Fruit fly (Drosophila melanogaster): ENCODE measurements around the gene CG6071.

CG6071 gene

dm6 chr3L:11620001-11620400 is 25.8 kb downstream of the CG6071 start, which contains the start of gene Muc68Ca:
Gene Muc68Ca, minus strand, starts transcription at chr3L:11620101.
- no peak for TF ChIP-seq cato (GFP tag; optimal IDR thresholded peaks at IDR 0.05; ENCODE audit: borderline replicate concordance)
- TF ChIP-seq CG34422 (GFP tag; IDR thresholded peaks at IDR 0.05): no peak
- no peak for TF ChIP-seq CG14441 (GFP tag; IDR thresholded peaks at IDR 0.05)
- TF ChIP-seq pros (GFP tag; optimal IDR thresholded peaks at IDR 0.05): no peak
- TF ChIP-seq hth (optimal IDR thresholded peaks at IDR 0.05): no peak
- no peak for TF ChIP-seq unc-4 (GFP tag; IDR thresholded peaks at IDR 0.05; ENCODE audit: partially characterized antibody)
- TF ChIP-seq CG34224 (GFP tag; IDR thresholded peaks at IDR 0.05; ENCODE audit: partially characterized antibody): no peak
- no peak for TF ChIP-seq Dek (tag; optimal IDR thresholded peaks at IDR 0.05)
- no peak for TF ChIP-seq ERR (GFP tag; optimal IDR thresholded peaks at IDR 0.05)
- no peak for TF ChIP-seq trh (GFP tag; optimal IDR thresholded peaks at IDR 0.05)
- no peak for TF ChIP-seq CG6765 (GFP tag; optimal IDR thresholded peaks at IDR 0.05)
- TF ChIP-seq eve (GFP tag; optimal IDR thresholded peaks at IDR 0.05): no peak

dm6 chr3L:11609835-11610234 is 36.0 kb downstream of the CG6071 start, which contains the start of gene CG42832:
Gene CG42832, plus strand, starts transcription at chr3L:11610135.
- TF ChIP-seq z (GFP tag; IDR thresholded peaks at IDR 0.05) (no peak), lab (GFP tag; optimal IDR thresholded peaks at IDR 0.05) (peak; percentile 52), otp (GFP tag; IDR thresholded peaks at IDR 0.05) (no peak), CG13296 (GFP tag; optimal IDR thresholded peaks at IDR 0.05) (peak; percentile 6), CG11695 (GFP tag; IDR thresholded peaks at IDR 0.05) (0 out of 3 replicates have a peak, but pooled peaks have one; percentile 25), CG18476 (GFP tag; optimal IDR thresholded peaks at IDR 0.05) (no peak), sob (GFP tag; IDR thresholded peaks at IDR 0.05) (0 out of 2 replicates have a peak, but pooled peaks have one; percentile 35), caup (GFP tag; optimal IDR thresholded peaks at IDR 0.05; ENCODE audit: severe bottlenecking) (peak; percentile 42), CG10654 (GFP tag; optimal IDR thresholded peaks at IDR 0.05) (no peak), Fer1 (GFP tag; optimal IDR thresholded peaks at IDR 0.05) (peak; percentile 21), Myb (GFP tag; optimal IDR thresholded peaks at IDR 0.05) (no peak), CG18599 (GFP tag; optimal IDR thresholded peaks at IDR 0.05) (peak; percentile 43)

DNA sequence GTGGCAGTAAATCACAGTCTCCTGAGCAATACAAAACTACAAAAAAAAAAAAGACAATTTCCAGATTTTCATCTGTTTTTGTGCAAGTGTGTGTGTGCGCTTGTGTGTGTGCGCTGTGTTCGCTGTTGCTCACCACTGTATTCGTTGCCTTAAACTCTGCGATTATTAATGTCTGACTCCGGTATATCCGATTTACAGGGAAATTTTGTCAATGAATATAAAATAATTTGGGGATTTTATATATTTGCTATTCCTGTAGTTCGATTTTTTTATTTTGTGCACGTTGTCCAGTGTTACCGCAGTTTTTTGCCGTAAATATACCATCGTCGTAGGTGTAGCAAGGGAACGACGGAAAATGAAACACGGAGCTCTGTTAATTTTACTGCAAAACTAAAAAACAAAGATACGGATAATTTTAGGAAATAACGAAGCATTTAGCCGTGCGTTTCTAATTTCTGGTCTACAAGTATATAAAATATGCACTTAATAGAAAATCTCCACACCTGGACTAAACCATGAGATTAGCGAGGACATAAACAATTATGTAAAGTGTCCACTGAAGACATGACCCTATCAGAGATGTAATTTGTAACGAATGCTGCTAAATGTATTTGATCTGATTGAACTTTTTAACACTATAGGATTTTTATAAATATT is 36.6 kb downstream of the CG6071 start, which contains the start of gene Duba:
Gene Duba (minus strand): TSS at position 313 of the 657 bp plus-strand sequence.
- TF ChIP-seq CG9797 (GFP tag; optimal IDR thresholded peaks at IDR 0.05) (peak; percentile 55), CG3163 (GFP tag; optimal IDR thresholded peaks at IDR 0.05) (no peak), dimm (GFP tag; IDR thresholded peaks at IDR 0.05) (no peak), Ets97D (GFP tag; optimal IDR thresholded peaks at IDR 0.05) (peak; percentile 36), Dref (GFP tag; IDR thresholded peaks at IDR 0.05) (no peak), CG33557 (GFP tag; optimal IDR thresholded peaks at IDR 0.05) (no peak), NC2α (GFP tag; optimal IDR thresholded peaks at IDR 0.05) (no peak), crc (GFP tag; optimal IDR thresholded peaks at IDR 0.05) (no peak), prd (optimal IDR thresholded peaks at IDR 0.05) (no peak), prd (GFP tag; IDR thresholded peaks at IDR 0.05) (no peak), D19B (GFP tag; optimal IDR thresholded peaks at IDR 0.05) (no peak), CG14441 (GFP tag; IDR thresholded peaks at IDR 0.05) (no peak), Eip74EF (GFP tag; optimal IDR thresholded peaks at IDR 0.05) (no peak), Hey (tag; optimal IDR thresholded peaks at IDR 0.05) (no peak), CG4328 (GFP tag; optimal IDR thresholded peaks at IDR 0.05) (no peak), kay (GFP tag; optimal IDR thresholded peaks at IDR 0.05) (no peak), Lim3 (GFP tag; IDR thresholded peaks at IDR 0.05) (no peak), cato (GFP tag; optimal IDR thresholded peaks at IDR 0.05; ENCODE audit: borderline replicate concordance) (no peak), CG16815 (GFP tag; optimal IDR thresholded peaks at IDR 0.05) (no peak), CG15011 (GFP tag; optimal IDR thresholded peaks at IDR 0.05) (no peak), pum (GFP tag; optimal IDR thresholded peaks at IDR 0.05) (no peak), CG6254 (GFP tag; optimal IDR thresholded peaks at IDR 0.05) (no peak), Ptx1 (GFP tag; IDR thresholded peaks at IDR 0.05) (peak; percentile 27; the same call in 1 of the 2 replicates), CG1832 (GFP tag; optimal IDR thresholded peaks at IDR 0.05) (no peak), CG11247 (GFP tag; IDR thresholded peaks at IDR 0.05) (no peak), Hmr (GFP tag; optimal IDR thresholded peaks at IDR 0.05) (peak; percentile 2)
